Worm (Caenorhabditis elegans): ENCODE measurements around the gene fmil-1.

Gene fmil-1

DNA sequence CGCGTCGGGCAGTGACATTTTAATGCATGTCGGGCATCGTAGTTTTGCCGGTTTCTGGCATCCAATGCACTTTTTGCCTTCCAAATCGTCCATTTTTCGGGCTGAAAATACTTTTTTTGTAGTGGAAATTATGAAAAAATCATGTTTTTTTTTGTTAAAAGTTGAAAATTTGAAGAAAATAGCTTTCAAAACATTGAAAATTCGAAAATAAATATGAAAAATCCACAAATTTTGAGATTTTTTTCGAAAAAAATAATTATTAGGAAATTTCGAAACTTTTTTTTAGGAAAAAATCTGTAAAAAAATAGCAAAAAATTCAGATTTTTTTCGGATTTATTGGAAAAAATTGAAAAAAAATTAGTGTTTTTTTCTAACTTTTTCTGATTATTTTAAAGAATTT lies 18.3 kb upstream of the fmil-1 start, which contains the start of gene map-1:
Gene map-1, minus strand, starts transcription at position 101 of the 400 bp plus-strand sequence.
- no peak for TF ChIP-seq ztf-11 (tag; optimal IDR thresholded peaks at IDR 0.05)

DNA sequence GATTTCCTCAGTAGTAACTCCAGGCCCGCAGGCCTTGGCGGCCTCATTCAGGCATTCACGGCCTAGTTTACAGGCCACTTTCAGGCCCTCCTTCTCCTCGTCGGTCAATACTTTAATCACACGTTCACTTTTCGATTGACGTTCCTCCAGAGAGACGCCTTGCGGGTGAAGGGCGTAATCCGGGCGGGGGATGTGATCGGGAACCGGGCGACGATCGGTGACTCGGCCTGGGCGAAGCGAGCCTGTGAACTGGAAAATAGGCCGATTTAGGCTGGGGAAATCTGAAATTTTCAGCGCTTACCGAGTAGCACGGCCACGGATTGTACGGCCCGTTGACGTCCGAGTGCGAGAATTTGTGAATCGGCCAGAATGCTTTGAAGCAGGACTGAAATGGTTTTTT lies 17.8 kb upstream of the fmil-1 start:
- TF ChIP-seq ceh-63 (GFP tag; optimal IDR thresholded peaks at IDR 0.05) (peak; percentile 14), lin-13 (GFP tag; optimal IDR thresholded peaks at IDR 0.05) (no peak), nhr-20 (tag; optimal IDR thresholded peaks at IDR 0.05) (no peak), hlh-17 (GFP tag; optimal IDR thresholded peaks at IDR 0.05; ENCODE audit: borderline replicate concordance) (no peak), sox-4 (tag; optimal IDR thresholded peaks at IDR 0.05) (no peak)

DNA sequence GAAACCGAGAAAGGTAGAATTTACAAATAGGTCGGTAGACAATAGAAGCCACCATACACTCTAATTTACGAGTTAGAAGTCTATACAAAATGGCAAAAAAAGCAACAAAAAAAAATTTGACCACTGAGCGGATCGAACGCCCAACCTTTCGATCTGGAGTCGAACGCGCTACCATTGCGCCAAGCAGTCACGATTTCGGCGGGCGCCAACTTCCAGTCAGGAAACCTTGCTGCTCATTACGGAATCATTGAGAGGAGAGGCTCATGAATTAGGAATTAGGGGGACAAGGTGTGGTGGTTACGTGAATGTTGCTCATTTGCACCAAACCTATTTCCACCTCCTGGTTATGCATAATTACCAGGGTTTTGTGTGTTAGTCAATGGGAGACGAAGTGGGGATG lies 13.3 kb upstream of the fmil-1 start:
- TF ChIP-seq dpl-1 (GFP tag; optimal IDR thresholded peaks at IDR 0.05) (no peak), efl-1 (optimal IDR thresholded peaks at IDR 0.05) (no peak), efl-1 (GFP tag; optimal IDR thresholded peaks at IDR 0.05 in 1 of 2) (peak in 1 of 2 experiments; percentile 47)

DNA sequence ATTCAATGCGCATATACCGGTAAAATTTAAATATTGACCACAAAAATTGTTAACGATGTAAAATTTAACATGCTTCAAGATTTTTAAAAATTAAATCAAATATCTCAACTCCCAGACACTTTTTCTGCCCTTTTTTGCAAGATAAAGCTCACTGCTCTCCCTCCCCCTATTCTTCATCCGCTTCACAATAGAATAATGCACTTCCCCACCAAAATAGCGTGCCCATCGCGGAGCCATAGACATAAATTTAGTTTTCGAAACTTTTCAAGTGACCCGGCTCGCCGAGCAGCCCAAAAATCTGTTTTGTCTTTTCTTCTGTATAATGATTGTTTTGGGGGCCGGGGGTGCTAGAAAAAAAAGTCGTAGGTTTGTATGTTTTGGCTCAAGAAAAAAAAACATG lies 707 bp downstream of the fmil-1 start:
- no peak for TF ChIP-seq hlh-17 (GFP tag; optimal IDR thresholded peaks at IDR 0.05; ENCODE audit: borderline replicate concordance)
- TF ChIP-seq efl-1 (optimal IDR thresholded peaks at IDR 0.05), result no peak
- peak in 1 of 2 experiments; percentile 52 for TF ChIP-seq efl-1 (GFP tag; optimal IDR thresholded peaks at IDR 0.05 in 1 of 2)
- peak; percentile 83 for TF ChIP-seq fkh-10 (GFP tag; optimal IDR thresholded peaks at IDR 0.05)
- TF ChIP-seq lin-35 (GFP tag; optimal IDR thresholded peaks at IDR 0.05), result no peak
- TF ChIP-seq lin-14 (GFP tag; optimal IDR thresholded peaks at IDR 0.05), result peak; percentile 50
- no peak for TF ChIP-seq grh-1 (GFP tag; IDR thresholded peaks at IDR 0.05)

DNA sequence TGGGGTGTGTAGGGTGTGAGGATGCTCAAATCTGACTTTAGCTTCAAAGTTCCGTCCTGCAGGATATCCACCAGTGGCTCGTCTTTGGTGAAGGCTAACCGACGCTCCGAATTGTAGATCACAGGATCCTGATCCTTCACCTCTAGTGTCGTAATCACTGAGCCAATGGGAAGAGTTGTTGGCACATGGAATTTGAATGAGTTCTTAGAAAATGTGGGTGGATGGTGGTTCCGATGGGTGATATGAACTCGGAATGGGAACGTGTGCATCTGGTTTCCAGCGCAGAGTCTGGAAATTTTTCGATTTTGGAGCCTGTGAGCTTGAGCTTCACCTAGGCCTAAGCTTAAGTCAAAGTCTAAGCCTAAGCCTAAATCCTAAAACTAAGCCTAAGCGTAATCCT lies 2.0 kb downstream of the fmil-1 start:
- TF ChIP-seq xbp-1 (tag; optimal IDR thresholded peaks at IDR 0.05), result no peak
- TF ChIP-seq hlh-4 (tag; optimal IDR thresholded peaks at IDR 0.05), result no peak
- TF ChIP-seq ceh-8 (GFP tag; optimal IDR thresholded peaks at IDR 0.05), result no peak
- TF ChIP-seq nhr-90 (tag; optimal IDR thresholded peaks at IDR 0.05; ENCODE audit: poor library complexity), result no peak
- TF ChIP-seq elt-3 (tag; optimal IDR thresholded peaks at IDR 0.05), result no peak
- TF ChIP-seq dsc-1 (tag; optimal IDR thresholded peaks at IDR 0.05), result no peak
- no peak for TF ChIP-seq tlp-1 (tag; optimal IDR thresholded peaks at IDR 0.05)
- no peak for TF ChIP-seq lin-15B (tag; optimal IDR thresholded peaks at IDR 0.05)
- no peak for TF ChIP-seq Y116A8C.19 (tag; optimal IDR thresholded peaks at IDR 0.05; ENCODE audit: borderline replicate concordance)
- TF ChIP-seq mdl-1 (tag; optimal IDR thresholded peaks at IDR 0.05), result no peak
- TF ChIP-seq nhr-77 (tag; optimal IDR thresholded peaks at IDR 0.05), result no peak
- TF ChIP-seq nhr-71 (tag; optimal IDR thresholded peaks at IDR 0.05), result no peak
- no peak for TF ChIP-seq efl-1 (optimal IDR thresholded peaks at IDR 0.05)
- TF ChIP-seq efl-1 (GFP tag; optimal IDR thresholded peaks at IDR 0.05 in 1 of 2), result no peak
- TF ChIP-seq C04F5.9 (tag; optimal IDR thresholded peaks at IDR 0.05), result no peak
- TF ChIP-seq nhr-85 (tag), result no peak
- no peak for TF ChIP-seq lir-3 (tag; optimal IDR thresholded peaks at IDR 0.05; ENCODE audit: poor library complexity)
- no peak for TF ChIP-seq isw-1 (GFP tag; IDR thresholded peaks at IDR 0.05)

DNA sequence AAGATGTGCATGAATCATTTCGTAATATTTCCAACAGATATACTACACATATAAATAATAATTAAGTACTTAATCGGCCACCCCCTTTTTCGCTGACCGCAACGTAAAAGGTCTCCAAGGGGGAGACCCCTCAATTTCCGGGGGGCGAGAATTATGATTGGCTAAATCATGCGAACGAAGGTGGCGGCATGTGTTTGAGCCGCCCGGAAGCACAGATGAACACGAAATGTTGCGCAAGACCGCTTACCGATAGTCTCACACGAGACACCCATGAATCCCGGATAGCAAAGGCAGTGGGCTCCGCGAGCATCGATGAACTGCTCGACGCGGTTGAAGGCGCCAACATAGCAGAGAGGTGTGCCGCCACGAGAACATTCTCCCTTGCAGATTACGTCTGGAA lies 3.4 kb downstream of the fmil-1 start:
- TF ChIP-seq Y116A8C.19 (tag; optimal IDR thresholded peaks at IDR 0.05; ENCODE audit: borderline replicate concordance) (no peak), nhr-47 (tag; optimal IDR thresholded peaks at IDR 0.05) (no peak), nhr-85 (tag) (peak; percentile 1), fkh-10 (GFP tag; optimal IDR thresholded peaks at IDR 0.05) (no peak), unc-86 (tag; optimal IDR thresholded peaks at IDR 0.05) (no peak), irx-1 (tag; optimal IDR thresholded peaks at IDR 0.05) (no peak), elt-3 (tag; optimal IDR thresholded peaks at IDR 0.05) (no peak), nhr-19 (GFP tag; conservative IDR thresholded peaks at IDR 0.05) (no peak)

All from whole organism, L1 larva.